Fruit fly (Drosophila melanogaster): ENCODE results near the gene Drsl6.

Drsl6 gene

dm6 chr3L:3303087-3303526 lies 33.1 kb downstream of the Drsl6 start, which contains the start of gene CG14968 (continued):
- peak in 1 of 2 experiments; percentile 33 for TF ChIP-seq insv (GFP tag; optimal IDR thresholded peaks at IDR 0.05)
- TF ChIP-seq bab2 (GFP tag; optimal IDR thresholded peaks at IDR 0.05) = peak; percentile 87
- peak; percentile 88 for TF ChIP-seq odd (GFP tag; optimal IDR thresholded peaks at IDR 0.05)
- no peak for TF ChIP-seq sc (optimal IDR thresholded peaks at IDR 0.05)
- TF ChIP-seq sc (GFP tag; optimal IDR thresholded peaks at IDR 0.05) = peak; percentile 81
- TF ChIP-seq CG2116 (GFP tag; optimal IDR thresholded peaks at IDR 0.05) = no peak
- peak; percentile 74 for TF ChIP-seq TFAM (GFP tag; optimal IDR thresholded peaks at IDR 0.05)
- TF ChIP-seq h (optimal IDR thresholded peaks at IDR 0.05) = no peak
- TF ChIP-seq pros (GFP tag; optimal IDR thresholded peaks at IDR 0.05) = no peak
- peak; percentile 96 for TF ChIP-seq Med (GFP tag)
- peak; percentile 93 for TF ChIP-seq HmgZ (tag; optimal IDR thresholded peaks at IDR 0.05)
- TF ChIP-seq CG11695 (GFP tag; IDR thresholded peaks at IDR 0.05) = peak; percentile 96
- peak; percentile 90 for TF ChIP-seq CG4854 (GFP tag; optimal IDR thresholded peaks at IDR 0.05)
- TF ChIP-seq CTCF (GFP tag; optimal IDR thresholded peaks at IDR 0.05) = peak; percentile 60
- peak; percentile 51 for TF ChIP-seq grn (GFP tag; optimal IDR thresholded peaks at IDR 0.05)
- peak; percentile 97 for TF ChIP-seq CG11456 (GFP tag; IDR thresholded peaks at IDR 0.05)
- TF ChIP-seq lola (GFP tag; optimal IDR thresholded peaks at IDR 0.05) = peak in 1 of 3 experiments; percentile 86
- no peak for TF ChIP-seq usp (GFP tag; optimal IDR thresholded peaks at IDR 0.05)
- TF ChIP-seq CG12391 (tag; optimal IDR thresholded peaks at IDR 0.05) = peak; percentile 96
- peak; percentile 36 for TF ChIP-seq jing (GFP tag; optimal IDR thresholded peaks at IDR 0.05)
- peak; percentile 71 for TF ChIP-seq CG10274 (GFP tag; optimal IDR thresholded peaks at IDR 0.05)
- TF ChIP-seq cato (GFP tag; optimal IDR thresholded peaks at IDR 0.05; ENCODE audit: borderline replicate concordance) = peak; percentile 82
- TF ChIP-seq NK7.1 (GFP tag; optimal IDR thresholded peaks at IDR 0.05) = peak; percentile 69
- peak; percentile 90 for TF ChIP-seq Hsf (GFP tag; optimal IDR thresholded peaks at IDR 0.05)
- peak; percentile 98 for TF ChIP-seq CG9932 (GFP tag; IDR thresholded peaks at IDR 0.05)
- peak; percentile 97 for TF ChIP-seq Dbx (GFP tag; IDR thresholded peaks at IDR 0.05)
- no peak for TF ChIP-seq p53 (GFP tag; optimal IDR thresholded peaks at IDR 0.05)
- TF ChIP-seq dm (GFP tag; optimal IDR thresholded peaks at IDR 0.05) = no peak
- peak; percentile 92 for TF ChIP-seq CG18262 (tag; optimal IDR thresholded peaks at IDR 0.05)
- peak; percentile 52 for TF ChIP-seq crc (GFP tag; optimal IDR thresholded peaks at IDR 0.05)
- TF ChIP-seq CG7963 (GFP tag; IDR thresholded peaks at IDR 0.05; ENCODE audit: partially characterized antibody) = no peak
- TF ChIP-seq oc (tag; optimal IDR thresholded peaks at IDR 0.05) = peak; percentile 94
- peak; percentile 81 for TF ChIP-seq Poxn (GFP tag; IDR thresholded peaks at IDR 0.05)
- TF ChIP-seq Ravus (GFP tag; IDR thresholded peaks at IDR 0.05) = peak; percentile 86
- TF ChIP-seq pum (GFP tag; optimal IDR thresholded peaks at IDR 0.05) = peak; percentile 64
- peak; percentile 71 for TF ChIP-seq CG15696 (tag; optimal IDR thresholded peaks at IDR 0.05)
- TF ChIP-seq bsh (GFP tag; optimal IDR thresholded peaks at IDR 0.05) = peak; percentile 70 to 95
- TF ChIP-seq zen2 (GFP tag; IDR thresholded peaks at IDR 0.05; ENCODE audit: partially characterized antibody) = no peak
- peak; percentile 95 for TF ChIP-seq chm (GFP tag; IDR thresholded peaks at IDR 0.05)
- peak; percentile 81 for TF ChIP-seq CG6254 (GFP tag; optimal IDR thresholded peaks at IDR 0.05)
- TF ChIP-seq hb (GFP tag; IDR thresholded peaks at IDR 0.05; ENCODE audit: partially characterized antibody) = no peak
- peak; percentile 66 for TF ChIP-seq jumu (GFP tag; optimal IDR thresholded peaks at IDR 0.05)
- peak; percentile 88 for TF ChIP-seq CG10979 (tag; optimal IDR thresholded peaks at IDR 0.05)
- no peak for TF ChIP-seq CG9797 (GFP tag; optimal IDR thresholded peaks at IDR 0.05)
- peak; percentile 97 for TF ChIP-seq Fer3 (tag; optimal IDR thresholded peaks at IDR 0.05)
- TF ChIP-seq Dip2 (GFP tag; IDR thresholded peaks at IDR 0.05) = no peak
- TF ChIP-seq sisA (GFP tag; IDR thresholded peaks at IDR 0.05) = peak; percentile 91
- TF ChIP-seq CG17385 (GFP tag; optimal IDR thresholded peaks at IDR 0.05) = peak; percentile 91
- TF ChIP-seq tna (GFP tag; IDR thresholded peaks at IDR 0.05; ENCODE audit: partially characterized antibody) = no peak
- peak; percentile 88 for TF ChIP-seq CG8765 (GFP tag; IDR thresholded peaks at IDR 0.05)
- peak; percentile 70 for TF ChIP-seq crol (GFP tag; IDR thresholded peaks at IDR 0.05)
- TF ChIP-seq Opbp (GFP tag; IDR thresholded peaks at IDR 0.05; ENCODE audit: partially characterized antibody) = no peak

Measured in whole organism, embryonic.